Fruit fly (Drosophila melanogaster) whole organism, adult: ENCODE measurements around the gene wrm1.
A peak's percentile ranks its signal among the peaks of the same experiment; 100 is the strongest.

ENCODE experiments used
- CG11617 ChIP-seq: fragments of 200-800 bp; sonication (Bioruptor generic); optimal IDR thresholded peaks from 2 replicates; lab custom pipeline; 2017; ENCODE audit warnings: mild to moderate bottlenecking, missing biosample characterization, missing genetic modification reagents, missing genetic modification characterization
- CG14711 ChIP-seq: fragments of 200-800 bp; sonication (Bioruptor generic); optimal IDR thresholded peaks from 2 replicates; lab custom pipeline; 2018; ENCODE audit warnings: missing biosample characterization, mild to moderate bottlenecking, missing genetic modification characterization, moderate library complexity
- CG5204 ChIP-seq: fragments of 200-800 bp; sonication (Bioruptor generic); optimal IDR thresholded peaks from 2 replicates; lab custom pipeline; 2016; ENCODE audit warnings: missing biosample characterization, missing genetic modification characterization
- CG7101 ChIP-seq: fragments of 200-800 bp; sonication (Bioruptor generic); optimal IDR thresholded peaks from 2 replicates; lab custom pipeline; 2018; ENCODE audit warnings: missing biosample characterization, mild to moderate bottlenecking, missing genetic modification characterization, moderate library complexity
- Clk ChIP-seq: fragments of 200-800 bp; sonication (Bioruptor generic); optimal IDR thresholded peaks from 2 replicates; lab custom pipeline; 2017; ENCODE audit warnings: missing biosample characterization, missing genetic modification characterization
- Crg-1 ChIP-seq: fragments of 200-800 bp; sonication (Bioruptor generic); optimal IDR thresholded peaks from 2 replicates; lab custom pipeline; 2016; ENCODE audit warnings: missing biosample characterization, missing genetic modification characterization
- Hr96 ChIP-seq: fragments of 200-800 bp; sonication (Bioruptor generic); optimal IDR thresholded peaks from 2 replicates; lab custom pipeline; 2016; ENCODE audit warnings: missing biosample characterization, missing genetic modification characterization
- Mnt ChIP-seq: fragments of 200-800 bp; sonication (Bioruptor generic); optimal IDR thresholded peaks from 2 replicates; lab custom pipeline; 2016; ENCODE audit warnings: missing biosample characterization, mild to moderate bottlenecking, missing genetic modification characterization
- cic ChIP-seq: fragments of 200-800 bp; sonication (Bioruptor generic); optimal IDR thresholded peaks from 2 replicates; lab custom pipeline; 2017; ENCODE audit warnings: missing biosample characterization, mild to moderate bottlenecking, missing genetic modification characterization, moderate library complexity
- cnc ChIP-seq, 2 experiments: fragments of >200 bp; optimal IDR thresholded peaks; 2 replicates each; lab custom pipeline; 2017
- kay ChIP-seq: fragments of 200-800 bp; sonication (Bioruptor generic); peaks from one replicate; lab custom pipeline; 2016; ENCODE audit warnings: missing biosample characterization, missing genetic modification characterization, borderline replicate concordance
- toe ChIP-seq: fragments of 200-800 bp; sonication (Bioruptor generic); optimal IDR thresholded peaks from 2 replicates; lab custom pipeline; 2016; ENCODE audit warnings: missing biosample characterization, missing genetic modification characterization

- TF ChIP-seq Clk (GFP tag; lab: Kevin White, UChicago), result no peak
- TF ChIP-seq CG5204 (GFP tag; lab: Kevin White, UChicago), result no peak
- TF ChIP-seq cnc (optimal IDR thresholded peaks at IDR 0.05; lab: Kevin White, UChicago), result no peak
- TF ChIP-seq Crg-1 (GFP tag; lab: Kevin White, UChicago), result no peak
- TF ChIP-seq Mnt (GFP tag; lab: Kevin White, UChicago), result peak; percentile 91
- no peak for TF ChIP-seq Hr96 (GFP tag; lab: Kevin White, UChicago)
- TF ChIP-seq CG7101, result peak; percentile 14
- no peak for TF ChIP-seq kay (GFP tag; lab: Kevin White, UChicago)
- peak; percentile 9 for TF ChIP-seq cic (GFP tag; lab: Kevin White, UChicago)
- TF ChIP-seq CG11617, result peak; percentile 52
- TF ChIP-seq toe (GFP tag; lab: Kevin White, UChicago), result no peak
- no peak for TF ChIP-seq CG14711 (tag; lab: Kevin White, UChicago)
These were observed 35.3 kb upstream of the wrm1 start for dm6 chr3L:7370231-7370882.
